Fruit fly (Drosophila melanogaster) whole organism, embryonic: Measurements from ENCODE around the gene CG17224.

Source experiments
- Aef1 ChIP-seq: fragments of 200-800 bp; sonication (Bioruptor generic); IDR thresholded peaks from 3 replicates; pipeline ENCODE4 v1.3.6; 2022; ENCODE audit warnings: missing biosample characterization, missing genetic modification characterization
- Bteb2 ChIP-seq: fragments of 200-800 bp; sonication (Bioruptor generic); optimal IDR thresholded peaks from 2 replicates; lab custom pipeline; 2016; ENCODE audit warnings: missing biosample characterization, missing genetic modification characterization
- CG15601 ChIP-seq: fragments of 200-800 bp; sonication (Bioruptor generic); optimal IDR thresholded peaks from 3 replicates; lab custom pipeline; 2019; ENCODE audit warnings: missing biosample characterization, mild to moderate bottlenecking, missing genetic modification characterization, moderate library complexity
- CG1647 ChIP-seq: fragments of 200-800 bp; sonication (Bioruptor generic); optimal IDR thresholded peaks from 3 replicates; lab custom pipeline; 2016; ENCODE audit warnings: missing biosample characterization, missing genetic modification characterization
- CG17361 ChIP-seq: fragments of 200-800 bp; sonication (Bioruptor generic); IDR thresholded peaks from 3 replicates; pipeline ENCODE4 v1.3.6; 2022; ENCODE audit warnings: missing biosample characterization, missing genetic modification characterization
- CG18764 ChIP-seq: fragments of 200-800 bp; sonication (Bioruptor generic); optimal IDR thresholded peaks from 3 replicates; lab custom pipeline; 2016; ENCODE audit warnings: missing biosample characterization, missing genetic modification characterization
- CG30020 ChIP-seq: fragments of 200-800 bp; optimal IDR thresholded peaks from 2 replicates; lab custom pipeline; 2019; ENCODE audit warnings: missing biosample characterization, mild to moderate bottlenecking, missing genetic modification characterization, moderate library complexity
- CG31441 ChIP-seq: fragments of 200-800 bp; sonication (Bioruptor generic); IDR thresholded peaks from 2 replicates; pipeline ENCODE4 v1.3.6; 2022; ENCODE audit warnings: missing biosample characterization, missing genetic modification characterization
- CG5245 ChIP-seq: fragments of 200-800 bp; sonication (Bioruptor generic); optimal IDR thresholded peaks from 3 replicates; lab custom pipeline; 2016; ENCODE audit warnings: missing biosample characterization, missing genetic modification characterization
- CG6254 ChIP-seq: fragments of 200-800 bp; sonication (Bioruptor generic); optimal IDR thresholded peaks from 3 replicates; lab custom pipeline; 2017; ENCODE audit warnings: mild to moderate bottlenecking, missing biosample characterization, missing genetic modification reagents, missing genetic modification characterization
- CG8388 ChIP-seq: fragments of 200-800 bp; sonication (Bioruptor generic); optimal IDR thresholded peaks from 2 replicates; lab custom pipeline; 2019; ENCODE audit warnings: missing biosample characterization, mild to moderate bottlenecking, missing genetic modification characterization, moderate library complexity
- CG8478 ChIP-seq: fragments of >200 bp; optimal IDR thresholded peaks from 2 replicates; lab custom pipeline; 2018
- Dbx ChIP-seq: fragments of 200-800 bp; sonication (Bioruptor generic); IDR thresholded peaks from 3 replicates; pipeline ENCODE4 v1.3.6; 2022; ENCODE audit warnings: missing biosample characterization, missing genetic modification characterization
- Dll ChIP-seq: fragments of 200-800 bp; sonication (Bioruptor generic); IDR thresholded peaks from 4 replicates; pipeline ENCODE4 v1.3.6; 2022; ENCODE audit warnings: missing biosample characterization, missing genetic modification characterization; ENCODE audit not compliant: partially characterized antibody
- Dp ChIP-seq: fragments of 200-800 bp; sonication (Bioruptor generic); optimal IDR thresholded peaks from 2 replicates; lab custom pipeline; 2018; ENCODE audit warnings: missing biosample characterization, mild to moderate bottlenecking, missing genetic modification characterization, moderate library complexity
- Dref ChIP-seq: fragments of 200-800 bp; sonication (Bioruptor generic); IDR thresholded peaks from 2 replicates; pipeline ENCODE4 v1.3.6; 2022; ENCODE audit warnings: missing biosample characterization, missing genetic modification characterization
- E2f1 ChIP-seq: fragments of 200-800 bp; sonication (Bioruptor generic); IDR thresholded peaks from 2 replicates; pipeline ENCODE4 v1.3.6; 2022; ENCODE audit warnings: missing biosample characterization, missing genetic modification characterization
- Hr51 ChIP-seq, 2 experiments: fragments of 200-800 bp; sonication (Bioruptor generic); optimal IDR thresholded peaks; 2 replicates in 1 of 2; 3 replicates in 1 of 2; lab custom pipeline; 2016 to 2018; ENCODE audit warnings: missing biosample characterization in 2 of 2, missing genetic modification characterization in 2 of 2, mild to moderate bottlenecking in 1 of 2, moderate library complexity in 1 of 2
- MBD-R2 ChIP-seq: fragments of 200-800 bp; sonication (Bioruptor generic); IDR thresholded peaks from 2 replicates; pipeline ENCODE4 v1.3.6; 2022; ENCODE audit warnings: missing biosample characterization, missing genetic modification characterization
- Oli ChIP-seq: fragments of 200-800 bp; sonication (Bioruptor generic); optimal IDR thresholded peaks from 2 replicates; lab custom pipeline; 2018; ENCODE audit warnings: missing biosample characterization, mild to moderate bottlenecking, missing genetic modification characterization, moderate library complexity
- Ptx1 ChIP-seq: fragments of 200-800 bp; sonication (Bioruptor generic); IDR thresholded peaks from 2 replicates; pipeline ENCODE4 v1.3.6; 2022; ENCODE audit warnings: missing biosample characterization, missing genetic modification characterization
- Six4 ChIP-seq: fragments of 200-800 bp; sonication (Bioruptor generic); optimal IDR thresholded peaks from 2 replicates; lab custom pipeline; 2016; ENCODE audit warnings: missing biosample characterization, missing genetic modification characterization
- Sox100B ChIP-seq: fragments of 200-800 bp; sonication (Bioruptor generic); optimal IDR thresholded peaks from 3 replicates; lab custom pipeline; 2018; ENCODE audit warnings: missing biosample characterization, mild to moderate bottlenecking, missing genetic modification characterization
- Sry-δ ChIP-seq: fragments of 200-800 bp; sonication (Bioruptor generic); optimal IDR thresholded peaks from 2 replicates; lab custom pipeline; 2016; ENCODE audit warnings: missing biosample characterization, missing genetic modification characterization
- bbx ChIP-seq: fragments of 200-800 bp; sonication (Bioruptor generic); IDR thresholded peaks from 2 replicates; pipeline ENCODE4 v1.3.6; 2022; ENCODE audit warnings: missing biosample characterization, missing genetic modification characterization; ENCODE audit not compliant: partially characterized antibody
- bowl ChIP-seq: fragments of 200-800 bp; sonication (Bioruptor generic); IDR thresholded peaks from 2 replicates; pipeline ENCODE4 v1.3.6; 2022; ENCODE audit warnings: missing biosample characterization, missing genetic modification characterization
- cad ChIP-seq: fragments of >200 bp; optimal IDR thresholded peaks from 2 replicates; lab custom pipeline; 2017; ENCODE audit warnings: missing biosample characterization, missing genetic modification characterization
- cg ChIP-seq: fragments of 200-800 bp; sonication (Bioruptor generic); optimal IDR thresholded peaks from 3 replicates; lab custom pipeline; 2019; ENCODE audit warnings: missing biosample characterization, mild to moderate bottlenecking, missing genetic modification characterization, moderate library complexity
- corto ChIP-seq: fragments of 200-800 bp; sonication (Bioruptor generic); optimal IDR thresholded peaks from 2 replicates; lab custom pipeline; 2016; ENCODE audit warnings: missing biosample characterization, mild to moderate bottlenecking, missing genetic modification characterization, moderate library complexity
- da ChIP-seq: fragments of 200-800 bp; sonication (Bioruptor generic); optimal IDR thresholded peaks from 2 replicates; lab custom pipeline; 2016; ENCODE audit warnings: missing biosample characterization, missing genetic modification characterization
- eve ChIP-seq, 2 experiments: fragments of >200 bp; optimal IDR thresholded peaks; 2 replicates each; lab custom pipeline; 2017; ENCODE audit warnings: missing biosample characterization in 2 of 2, missing genetic modification characterization in 2 of 2
- fd102C ChIP-seq: fragments of 200-800 bp; sonication (Bioruptor generic); optimal IDR thresholded peaks from 2 replicates; lab custom pipeline; 2018; ENCODE audit warnings: missing biosample characterization, mild to moderate bottlenecking, missing genetic modification characterization, moderate library complexity
- insv ChIP-seq, 2 experiments: fragments of 200-800 bp; sonication (Bioruptor generic); optimal IDR thresholded peaks; 3 replicates each; lab custom pipeline; 2016 to 2018; ENCODE audit warnings: missing biosample characterization in 2 of 2, missing genetic modification characterization in 2 of 2
- knrl ChIP-seq: fragments of 200-800 bp; sonication (Bioruptor generic); IDR thresholded peaks from 3 replicates; pipeline ENCODE4 v1.3.6; 2022; ENCODE audit warnings: missing biosample characterization, missing genetic modification characterization; ENCODE audit not compliant: partially characterized antibody
- lmd ChIP-seq: fragments of 200-800 bp; sonication (Bioruptor generic); IDR thresholded peaks from 2 replicates; pipeline ENCODE4 v1.3.6; 2022; ENCODE audit warnings: missing biosample characterization, missing genetic modification characterization
- lov ChIP-seq, 2 experiments: fragments of 200-800 bp in 1 of 2; fragments of >200 bp in 1 of 2; sonication (Bioruptor generic) in 1 of 2; IDR thresholded peaks in 1 of 2; optimal IDR thresholded peaks in 1 of 2; 2 replicates in 1 of 2; 3 replicates in 1 of 2; pipeline versions ENCODE4 v1.3.6 to Lab custom; 2017 to 2022; ENCODE audit warnings: missing biosample characterization in 1 of 2, missing genetic modification characterization in 1 of 2
- nmo ChIP-seq: fragments of 200-800 bp; sonication (Bioruptor generic); optimal IDR thresholded peaks from 2 replicates; lab custom pipeline; 2018; ENCODE audit warnings: missing biosample characterization, mild to moderate bottlenecking, missing genetic modification characterization, moderate library complexity
- nom ChIP-seq: fragments of 200-800 bp; sonication (Bioruptor generic); optimal IDR thresholded peaks from 2 replicates; lab custom pipeline; 2017; ENCODE audit warnings: missing biosample characterization, missing genetic modification characterization, mild to moderate bottlenecking, moderate library complexity, missing genetic modification reagents
- odd ChIP-seq: fragments of 200-800 bp; sonication (Bioruptor generic); optimal IDR thresholded peaks from 2 replicates; lab custom pipeline; 2017; ENCODE audit warnings: missing biosample characterization, mild to moderate bottlenecking, missing genetic modification characterization
- org-1 ChIP-seq: fragments of 200-800 bp; sonication (Bioruptor generic); optimal IDR thresholded peaks from 2 replicates; lab custom pipeline; 2017; ENCODE audit warnings: missing biosample characterization, missing genetic modification characterization
- pros ChIP-seq: fragments of 200-800 bp; sonication (Bioruptor generic); optimal IDR thresholded peaks from 3 replicates; lab custom pipeline; 2019; ENCODE audit warnings: missing biosample characterization, mild to moderate bottlenecking, missing genetic modification characterization, moderate library complexity
- run ChIP-seq: fragments of 200-800 bp; sonication (Bioruptor generic); optimal IDR thresholded peaks from 3 replicates; lab custom pipeline; 2018; ENCODE audit warnings: missing biosample characterization, mild to moderate bottlenecking, missing genetic modification characterization
- sc ChIP-seq, 3 experiments: fragments of >200 bp in 2 of 3; fragments of 200-800 bp in 1 of 3; sonication (Bioruptor generic) in 1 of 3; optimal IDR thresholded peaks; 2 replicates in 2 of 3; 3 replicates in 1 of 3; lab custom pipeline; 2017; ENCODE audit warnings: mild to moderate bottlenecking in 1 of 3, missing biosample characterization in 1 of 3, missing genetic modification characterization in 1 of 3, missing genetic modification reagents in 1 of 3
- slbo ChIP-seq: fragments of 200-800 bp; sonication (Bioruptor generic); IDR thresholded peaks from 2 replicates; pipeline ENCODE4 v1.3.6; 2022; ENCODE audit warnings: missing biosample characterization, missing genetic modification characterization
- sna ChIP-seq: fragments of 200-800 bp; sonication (Bioruptor generic); IDR thresholded peaks from 2 replicates; pipeline ENCODE4 v1.3.6; 2022; ENCODE audit warnings: missing biosample characterization, missing genetic modification characterization; ENCODE audit not compliant: partially characterized antibody
- tgo ChIP-seq: fragments of 200-800 bp; sonication (Bioruptor generic); IDR thresholded peaks from 3 replicates; pipeline ENCODE4 v1.3.6; 2022; ENCODE audit warnings: missing biosample characterization, missing genetic modification characterization
- toy ChIP-seq: fragments of 200-800 bp; sonication (Bioruptor generic); IDR thresholded peaks from 2 replicates; pipeline ENCODE4 v1.3.6; 2022; ENCODE audit warnings: missing biosample characterization, missing genetic modification characterization
- ttk ChIP-seq: fragments of 200-800 bp; sonication (Bioruptor generic); IDR thresholded peaks from 2 replicates; pipeline ENCODE4 v2.1.2; 2022; ENCODE audit warnings: missing biosample characterization, missing genetic modification characterization
- wek ChIP-seq: fragments of 200-800 bp; sonication (Bioruptor generic); optimal IDR thresholded peaks from 3 replicates; lab custom pipeline; 2018; ENCODE audit warnings: missing biosample characterization, mild to moderate bottlenecking, missing genetic modification characterization, moderate library complexity
- zfh1 ChIP-seq: fragments of 200-800 bp; sonication (Bioruptor generic); IDR thresholded peaks from 3 replicates; pipeline ENCODE4 v1.3.6; 2022; ENCODE audit warnings: missing biosample characterization, missing genetic modification characterization

The CG17224 gene

dm6 chr2L:3039774-3040173 is 21.7 kb upstream of the CG17224 start, which contains the start of the genes cnir and CG17221 (continued):
- TF ChIP-seq Dp (GFP tag; lab: Kevin White, UChicago) (peak; percentile 59), cg (no peak), nom (GFP tag; lab: Kevin White, UChicago) (peak; percentile 22), ttk (peak; percentile 69; the same call in 1 of the 2 replicates), insv (GFP tag; optimal IDR thresholded peaks at IDR 0.05; lab: Kevin White, UChicago) (peak in 1 of 2 experiments; percentile 63), odd (GFP tag; lab: Kevin White, UChicago) (no peak), eve (GFP tag; optimal IDR thresholded peaks at IDR 0.05; lab: Kevin White, UChicago) (no peak), CG5245 (GFP tag; lab: Kevin White, UChicago) (peak; percentile 43), Six4 (peak; percentile 64), nmo (peak; percentile 75), da (peak; percentile 6), CG17361 (peak; percentile 68; the same call in 2 of the 3 replicates), Dref (peak; percentile 56), lmd (GFP tag; lab: Robert Waterston, UW) (no peak), toy (GFP tag; lab: Robert Waterston, UW) (no peak), slbo (peak; percentile 67; the same call in 1 of the 2 replicates), CG15601 (peak; percentile 49), Dbx (GFP tag; lab: Robert Waterston, UW) (0 out of 3 replicates have a peak, but pooled peaks have one; percentile 32), sna (GFP tag; lab: Robert Waterston, UW) (no peak; the same call in 1 of the 2 replicates), corto (no peak), CG1647 (GFP tag; lab: Kevin White, UChicago) (peak; percentile 19), lov (optimal IDR thresholded peaks at IDR 0.05; lab: Kevin White, UChicago) (no peak), lov (GFP tag; IDR thresholded peaks at IDR 0.05; lab: Robert Waterston, UW) (no peak), bbx (GFP tag; lab: Robert Waterston, UW) (no peak), MBD-R2 (GFP tag; lab: Robert Waterston, UW) (peak; percentile 65), CG8388 (GFP tag; lab: Kevin White, UChicago) (peak; percentile 23), Sox100B (GFP tag; lab: Kevin White, UChicago) (peak; percentile 44), E2f1 (GFP tag; lab: Robert Waterston, UW) (no peak), CG6254 (no peak), run (tag; lab: Kevin White, UChicago) (no peak), CG31441 (GFP tag; lab: Robert Waterston, UW) (peak; percentile 53), tgo (GFP tag; lab: Robert Waterston, UW) (no peak), Oli (tag; lab: Kevin White, UChicago) (peak; percentile 47), zfh1 (GFP tag; lab: Robert Waterston, UW) (no peak), pros (no peak), Dll (GFP tag; lab: Robert Waterston, UW) (peak; percentile 72), CG30020 (peak; percentile 59), knrl (GFP tag; lab: Robert Waterston, UW) (peak; percentile 49; the same call in 1 of the 3 replicates), Bteb2 (GFP tag; lab: Kevin White, UChicago) (peak; percentile 64), Sry-δ (GFP tag; lab: Kevin White, UChicago) (peak; percentile 72), Hr51 (GFP tag; optimal IDR thresholded peaks at IDR 0.05; lab: Kevin White, UChicago) (peak; percentile 60 to 66), cad (GFP tag; lab: Kevin White, UChicago) (no peak), org-1 (no peak), CG18764 (GFP tag; lab: Kevin White, UChicago) (peak; percentile 42), Aef1 (GFP tag; lab: Robert Waterston, UW) (peak; percentile 43; the same call in 2 of the 3 replicates), sc (optimal IDR thresholded peaks at IDR 0.05; lab: Kevin White, UChicago) (no peak), sc (GFP tag; optimal IDR thresholded peaks at IDR 0.05; lab: Kevin White, UChicago) (no peak), wek (GFP tag; lab: Kevin White, UChicago) (no peak), Ptx1 (GFP tag; lab: Robert Waterston, UW) (no peak), CG8478 (lab: Kevin White, UChicago) (no peak), fd102C (GFP tag; lab: Kevin White, UChicago) (no peak), bowl (no peak)
